Worm (Caenorhabditis elegans) whole organism, early embryonic: Measurements from ENCODE around the gene cdc-14.
A peak's percentile ranks its signal among the peaks of the same experiment; 100 is the strongest.
"Not testable (repeated sequence)": the region's sequence is repeated elsewhere in the genome, so short reads cannot be mapped to it uniquely, and the experiment has no call there.

Experiments used
- B0310.2 ChIP-seq: sonication (generic microtip); optimal IDR thresholded peaks from 2 replicates; lab custom pipeline; 2016; ENCODE audit warnings: mild to moderate bottlenecking, missing genetic modification characterization, missing compliant biosample characterization
- F13C5.2 ChIP-seq: sonication (generic microtip); optimal IDR thresholded peaks from 2 replicates; lab custom pipeline; 2017; ENCODE audit warnings: mild to moderate bottlenecking, missing genetic modification characterization, inconsistent platforms, missing compliant biosample characterization
- aly-1 ChIP-seq: sonication (generic microtip); optimal IDR thresholded peaks from 2 replicates; lab custom pipeline; 2016; ENCODE audit warnings: missing genetic modification characterization, missing compliant biosample characterization
- ama-1 ChIP-seq: fragments of 150-350 bp; optimal IDR thresholded peaks from 2 replicates; lab custom pipeline; 2014
- ceh-13 ChIP-seq: fragments of 200-800 bp; sonication (Bioruptor generic); optimal IDR thresholded peaks from 2 replicates; lab custom pipeline; 2018; ENCODE audit warnings: mild to moderate bottlenecking, missing genetic modification characterization, missing compliant biosample characterization
- ceh-36 ChIP-seq: sonication (generic microtip); optimal IDR thresholded peaks from 2 replicates; lab custom pipeline; 2016; ENCODE audit warnings: missing genetic modification characterization, inconsistent platforms, missing compliant biosample characterization
- ets-7 ChIP-seq: sonication (generic microtip); optimal IDR thresholded peaks from 2 replicates; lab custom pipeline; 2016; ENCODE audit warnings: missing genotype, missing genetic modification characterization, missing compliant biosample characterization
- flt-1 ChIP-seq: fragments of 200-800 bp; sonication (Bioruptor generic); IDR thresholded peaks from 2 replicates; pipeline ENCODE4 v1.3.6; 2022; ENCODE audit warnings: missing genetic modification characterization, missing compliant biosample characterization
- hmbx-1 ChIP-seq: sonication (generic microtip); optimal IDR thresholded peaks from 2 replicates; lab custom pipeline; 2016; ENCODE audit warnings: mild to moderate bottlenecking, missing genetic modification characterization, missing compliant biosample characterization
- hmg-4 ChIP-seq: fragments of 200-800 bp; sonication (Bioruptor generic); optimal IDR thresholded peaks from 2 replicates; lab custom pipeline; 2018; ENCODE audit warnings: mild to moderate bottlenecking, missing genetic modification characterization, missing compliant biosample characterization
- hnd-1 ChIP-seq: sonication (generic microtip); optimal IDR thresholded peaks from 2 replicates; lab custom pipeline; 2016; ENCODE audit warnings: missing genetic modification characterization, missing compliant biosample characterization
- pes-1 ChIP-seq: fragments of 200-800 bp; sonication (Bioruptor generic); IDR thresholded peaks from 2 replicates; pipeline ENCODE4 v1.3.6; 2022; ENCODE audit warnings: missing genetic modification reagents, missing genetic modification characterization, missing compliant biosample characterization
- scrt-1 ChIP-seq: fragments of 200-800 bp; sonication (Bioruptor generic); IDR thresholded peaks from 2 replicates; pipeline ENCODE4 v1.3.6; 2022; ENCODE audit warnings: missing genetic modification characterization, missing compliant biosample characterization
- sea-1 ChIP-seq: fragments of 200-800 bp; sonication (Bioruptor generic); conservative IDR thresholded peaks from 2 replicates; pipeline ENCODE4 v1.3.6; 2022; ENCODE audit warnings: missing genetic modification characterization, missing compliant biosample characterization
- tbx-11 ChIP-seq: fragments of 200-800 bp; sonication (Bioruptor generic); IDR thresholded peaks from 2 replicates; pipeline ENCODE4 v1.3.6; 2022; ENCODE audit warnings: missing genetic modification characterization, missing compliant biosample characterization
- tbx-37 ChIP-seq: fragments of 200-800 bp; sonication (Bioruptor generic); conservative IDR thresholded peaks from 2 replicates; pipeline ENCODE4 v1.3.6; 2022; ENCODE audit warnings: missing genetic modification reagents, missing genetic modification characterization, missing compliant biosample characterization
- tra-4 ChIP-seq: sonication (generic microtip); optimal IDR thresholded peaks from 2 replicates; lab custom pipeline; 2017; ENCODE audit warnings: missing genetic modification characterization, missing compliant biosample characterization

The cdc-14 gene

ce11 chrII:5547442-5547894, 45.8 kb downstream of the cdc-14 start, which contains the start of gene acdh-2:
acdh-2 (minus strand) TSS chrII:5547492.
- TF ChIP-seq pes-1 (GFP tag; lab: Robert Waterston, UW) (no peak), sea-1 (GFP tag; lab: Robert Waterston, UW) (no peak), hmg-4 (GFP tag; lab: Kevin White, UChicago) (no peak), hnd-1 (no peak), ceh-36 (tag; lab: Kevin White, UChicago) (no peak), flt-1 (GFP tag; lab: Robert Waterston, UW) (no peak), scrt-1 (no peak), tbx-37 (no peak), B0310.2 (tag; lab: Kevin White, UChicago) (no peak), hmbx-1 (tag; lab: Kevin White, UChicago) (no peak)

- no peak for TF ChIP-seq hmg-4 (GFP tag; lab: Kevin White, UChicago)
- no peak for TF ChIP-seq ets-7 (tag; lab: Kevin White, UChicago)
- TF ChIP-seq ceh-13 (GFP tag; lab: Kevin White, UChicago) = no peak
- no peak for TF ChIP-seq hmbx-1 (tag; lab: Kevin White, UChicago)
- no peak for TF ChIP-seq tbx-11 (GFP tag; lab: Robert Waterston, UW)
- TF ChIP-seq B0310.2 (tag; lab: Kevin White, UChicago) = no peak
- TF ChIP-seq flt-1 (GFP tag; lab: Robert Waterston, UW) = no peak
These were observed 48.5 kb downstream of the cdc-14 start, which contains the start of gene ins-13 for ce11 chrII:5544764-5545163. ins-13 (minus strand) TSS chrII:5544864.

- TF ChIP-seq scrt-1 (no peak), ceh-36 (tag; lab: Kevin White, UChicago) (no peak), sea-1 (GFP tag; lab: Robert Waterston, UW) (no peak), ama-1 (lab: Kevin White, UChicago) (no peak), tra-4 (tag; lab: Kevin White, UChicago) (no peak), hmg-4 (GFP tag; lab: Kevin White, UChicago) (no peak), hmbx-1 (tag; lab: Kevin White, UChicago) (no peak), flt-1 (GFP tag; lab: Robert Waterston, UW) (no peak), tbx-11 (GFP tag; lab: Robert Waterston, UW) (no peak), B0310.2 (tag; lab: Kevin White, UChicago) (no peak)
These were observed 49.1 kb downstream of the cdc-14 start for ce11 chrII:5544145-5544515.

ce11 chrII:5543476-5544144, 49.6 kb downstream of the cdc-14 start:
- no peak for TF ChIP-seq aly-1 (tag; lab: Kevin White, UChicago)
- peak; percentile 78 for TF ChIP-seq scrt-1
- TF ChIP-seq B0310.2 (tag; lab: Kevin White, UChicago) = peak; percentile 91
- TF ChIP-seq hmbx-1 (tag; lab: Kevin White, UChicago) = peak; percentile 83
- TF ChIP-seq ets-7 (tag; lab: Kevin White, UChicago) = peak; percentile 77
- TF ChIP-seq hmg-4 (GFP tag; lab: Kevin White, UChicago) = peak; percentile 90
- peak; percentile 59 for TF ChIP-seq hnd-1
- TF ChIP-seq ceh-13 (GFP tag; lab: Kevin White, UChicago) = peak; percentile 30
- peak; percentile 59 for TF ChIP-seq tbx-37
- TF ChIP-seq ceh-36 (tag; lab: Kevin White, UChicago) = peak; percentile 85
- peak; percentile 60; the same call in 1 of the 2 replicates for TF ChIP-seq flt-1 (GFP tag; lab: Robert Waterston, UW)
- TF ChIP-seq tra-4 (tag; lab: Kevin White, UChicago) = peak; percentile 88
- TF ChIP-seq sea-1 (GFP tag; lab: Robert Waterston, UW) = peak; percentile 90
- TF ChIP-seq tbx-11 (GFP tag; lab: Robert Waterston, UW) = peak; percentile 85
- peak; percentile 100 for TF ChIP-seq ama-1 (lab: Kevin White, UChicago)
- TF ChIP-seq pes-1 (GFP tag; lab: Robert Waterston, UW) = peak; percentile 78
- peak; percentile 95 for TF ChIP-seq F13C5.2 (tag; lab: Kevin White, UChicago)

- no peak for TF ChIP-seq ama-1 (lab: Kevin White, UChicago)
- no peak for TF ChIP-seq ets-7 (tag; lab: Kevin White, UChicago)
- TF ChIP-seq pes-1 (GFP tag; lab: Robert Waterston, UW) = no peak
- no peak for TF ChIP-seq aly-1 (tag; lab: Kevin White, UChicago)
- TF ChIP-seq flt-1 (GFP tag; lab: Robert Waterston, UW) = no peak
- no peak for TF ChIP-seq ceh-36 (tag; lab: Kevin White, UChicago)
These were observed 51.5 kb downstream of the cdc-14 start, which contains the start of gene C17C3.24 for ce11 chrII:5541685-5542084. C17C3.24 (minus strand) TSS chrII:5541785.

- TF ChIP-seq tbx-11 (GFP tag; lab: Robert Waterston, UW); aly-1 (tag; lab: Kevin White, UChicago); tbx-37: not testable (repeated sequence)
These were observed 53.1 kb downstream of the cdc-14 start, which contains the start of gene hlh-27 for ce11 chrII:5540113-5540512. hlh-27 (minus strand) TSS chrII:5540213.
